Fruit fly (Drosophila melanogaster) whole organism, adult: ENCODE data around the gene CG16854.

Experiments used
- CG7045 ChIP-seq: fragments of 200-800 bp; sonication (Bioruptor generic); optimal IDR thresholded peaks from 2 replicates; lab custom pipeline; 2017; ENCODE audit warnings: missing biosample characterization, mild to moderate bottlenecking, missing genetic modification characterization
- Clk ChIP-seq: fragments of 200-800 bp; sonication (Bioruptor generic); optimal IDR thresholded peaks from 2 replicates; lab custom pipeline; 2017; ENCODE audit warnings: missing biosample characterization, missing genetic modification characterization
- bab1 ChIP-seq: fragments of 200-800 bp; sonication (Bioruptor generic); optimal IDR thresholded peaks from 3 replicates; lab custom pipeline; 2019; ENCODE audit warnings: missing biosample characterization, mild to moderate bottlenecking, missing genetic modification characterization, moderate library complexity
- ovo ChIP-seq: fragments of 200-800 bp; sonication (Bioruptor generic); optimal IDR thresholded peaks from 2 replicates; lab custom pipeline; 2016; ENCODE audit warnings: missing biosample characterization, missing genetic modification characterization

- no peak for TF ChIP-seq CG7045 (GFP tag; lab: Kevin White, UChicago)
- TF ChIP-seq bab1 (GFP tag; lab: Kevin White, UChicago): no peak
- TF ChIP-seq Clk (GFP tag; lab: Kevin White, UChicago): no peak
- TF ChIP-seq ovo (GFP tag; lab: Kevin White, UChicago): no peak
These were observed 40.5 kb upstream of the CG16854 start for dm6 chr2L:11046051-11046450.
